Worm (Caenorhabditis elegans) whole organism, L1 larva: Measurements from ENCODE around the gene spc-2.
A peak's percentile ranks its signal among the peaks of the same experiment; 100 is the strongest.

Source experiments
- C04F5.9 ChIP-seq: sonication (generic microtip); optimal IDR thresholded peaks from 2 replicates; lab custom pipeline; 2016; ENCODE audit warnings: missing genetic modification characterization, missing compliant biosample characterization
- C34B4.2 ChIP-seq: sonication (generic microtip); optimal IDR thresholded peaks from 2 replicates; lab custom pipeline; 2017; ENCODE audit warnings: mild to moderate bottlenecking, missing genetic modification characterization, missing compliant biosample characterization
- aha-1 ChIP-seq: fragments of 150-350 bp; optimal IDR thresholded peaks from 2 replicates; lab custom pipeline; 2014; ENCODE audit warnings: missing biosample characterization, missing genetic modification characterization
- aly-2 ChIP-seq: fragments of 150-350 bp; optimal IDR thresholded peaks from 2 replicates; lab custom pipeline; 2014; ENCODE audit warnings: missing biosample characterization, missing genetic modification characterization
- blmp-1 ChIP-seq: fragments of 150-350 bp; optimal IDR thresholded peaks from 2 replicates; lab custom pipeline; 2014; ENCODE audit warnings: missing biosample characterization, missing genetic modification characterization
- ceh-63 ChIP-seq: fragments of 200-800 bp; sonication (Bioruptor generic); optimal IDR thresholded peaks from 2 replicates; lab custom pipeline; 2018; ENCODE audit warnings: mild to moderate bottlenecking, missing genetic modification characterization, missing compliant biosample characterization
- ceh-8 ChIP-seq: fragments of 200-800 bp; sonication (Bioruptor generic); optimal IDR thresholded peaks from 2 replicates; lab custom pipeline; 2018; ENCODE audit warnings: mild to moderate bottlenecking, missing genetic modification characterization, moderate library complexity, missing compliant biosample characterization
- ces-1 ChIP-seq: fragments of 150-350 bp; optimal IDR thresholded peaks from 2 replicates; lab custom pipeline; 2014; ENCODE audit warnings: missing biosample characterization, missing genetic modification reagents, missing genetic modification characterization
- dpl-1 ChIP-seq, 3 experiments: fragments of 150-350 bp in 2 of 3; sonication (generic microtip) in 1 of 3; optimal IDR thresholded peaks; 2 replicates each; lab custom pipeline; 2014 to 2017; ENCODE audit warnings: missing biosample characterization in 3 of 3, missing genetic modification characterization in 3 of 3, missing genetic modification reagents in 3 of 3
- efl-3 ChIP-seq: fragments of 200-800 bp; sonication (Bioruptor generic); optimal IDR thresholded peaks from 2 replicates; lab custom pipeline; 2018; ENCODE audit warnings: mild to moderate bottlenecking, missing genetic modification characterization, missing compliant biosample characterization
- egl-13 ChIP-seq: sonication (generic microtip); optimal IDR thresholded peaks from 2 replicates; lab custom pipeline; 2016; ENCODE audit warnings: missing genotype, missing genetic modification reagents, missing genetic modification characterization, missing compliant biosample characterization
- egl-27 ChIP-seq, 2 experiments: fragments of 150-350 bp in 1 of 2; sonication (generic microtip); optimal IDR thresholded peaks; 3 replicates each; lab custom pipeline; 2017 to 2018; ENCODE audit warnings: missing biosample characterization in 2 of 2, missing genetic modification characterization in 2 of 2, missing genetic modification reagents in 2 of 2
- ets-5 ChIP-seq: fragments of 200-800 bp; sonication (Bioruptor generic); IDR thresholded peaks from 2 replicates; pipeline ENCODE4 v1.3.6; 2022; ENCODE audit warnings: missing genetic modification characterization, missing compliant biosample characterization
- fkh-8 ChIP-seq: sonication (generic microtip); optimal IDR thresholded peaks from 2 replicates; lab custom pipeline; 2016; ENCODE audit warnings: mild to moderate bottlenecking, missing genetic modification characterization, missing compliant biosample characterization
- grh-1 ChIP-seq: fragments of 200-800 bp; sonication (Bioruptor generic); IDR thresholded peaks from 2 replicates; pipeline ENCODE4 v1.3.6; 2022; ENCODE audit warnings: missing genetic modification reagents, missing genetic modification characterization, missing compliant biosample characterization
- hlh-4 ChIP-seq: sonication (generic microtip); optimal IDR thresholded peaks from 2 replicates; lab custom pipeline; 2016; ENCODE audit warnings: mild to moderate bottlenecking, missing genetic modification characterization, missing compliant biosample characterization
- irx-1 ChIP-seq: sonication (generic microtip); optimal IDR thresholded peaks from 2 replicates; lab custom pipeline; 2016; ENCODE audit warnings: missing genetic modification characterization, missing compliant biosample characterization
- isw-1 ChIP-seq: fragments of 200-800 bp; sonication (Bioruptor generic); IDR thresholded peaks from 2 replicates; pipeline ENCODE4 v1.3.6; 2022; ENCODE audit warnings: missing genetic modification characterization, missing compliant biosample characterization
- jun-1 ChIP-seq: fragments of 150-350 bp; optimal IDR thresholded peaks from 2 replicates; lab custom pipeline; 2014; ENCODE audit warnings: missing biosample characterization, missing genetic modification reagents, missing genetic modification characterization
- lin-13 ChIP-seq: fragments of 150-350 bp; optimal IDR thresholded peaks from 2 replicates; lab custom pipeline; 2014; ENCODE audit warnings: missing biosample characterization, missing genetic modification reagents, missing genetic modification characterization
- lin-14 ChIP-seq: fragments of 200-800 bp; sonication (Bioruptor generic); optimal IDR thresholded peaks from 2 replicates; lab custom pipeline; 2018; ENCODE audit warnings: mild to moderate bottlenecking, missing genetic modification characterization, moderate library complexity, missing compliant biosample characterization
- lin-39 ChIP-seq: fragments of 150-350 bp; optimal IDR thresholded peaks from 2 replicates; lab custom pipeline; 2014; ENCODE audit warnings: missing biosample characterization, missing genetic modification reagents, missing genetic modification characterization
- mab-9 ChIP-seq: fragments of 200-800 bp; sonication (Bioruptor generic); IDR thresholded peaks from 2 replicates; pipeline ENCODE4 v1.3.6; 2022; ENCODE audit warnings: missing genetic modification reagents, missing genetic modification characterization, missing compliant biosample characterization
- mdl-1 ChIP-seq, 2 experiments: fragments of 150-350 bp; optimal IDR thresholded peaks; 2 replicates each; lab custom pipeline; 2014 to 2017; ENCODE audit warnings: missing biosample characterization in 2 of 2, missing genetic modification characterization in 2 of 2, inconsistent platforms in 1 of 2
- mep-1 ChIP-seq: fragments of 150-350 bp; optimal IDR thresholded peaks from 2 replicates; lab custom pipeline; 2014; ENCODE audit warnings: missing biosample characterization, missing genetic modification characterization
- nhr-12 ChIP-seq: sonication (generic microtip); optimal IDR thresholded peaks from 2 replicates; lab custom pipeline; 2017; ENCODE audit warnings: missing biosample characterization, missing genetic modification characterization
- nhr-19 ChIP-seq: fragments of 200-800 bp; sonication (Bioruptor generic); conservative IDR thresholded peaks from 2 replicates; pipeline ENCODE4 v1.3.6; 2022; ENCODE audit warnings: missing genetic modification characterization, missing compliant biosample characterization
- nhr-237 ChIP-seq: fragments of 150-350 bp; optimal IDR thresholded peaks from 2 replicates; lab custom pipeline; 2014; ENCODE audit warnings: missing biosample characterization, missing genetic modification characterization
- nhr-47 ChIP-seq: sonication (generic microtip); optimal IDR thresholded peaks from 2 replicates; lab custom pipeline; 2016; ENCODE audit warnings: mild to moderate bottlenecking, missing genetic modification characterization, moderate library complexity, missing compliant biosample characterization
- nhr-76 ChIP-seq: sonication (generic microtip); optimal IDR thresholded peaks from 2 replicates; lab custom pipeline; 2017; ENCODE audit warnings: missing biosample characterization, missing genetic modification characterization
- nhr-85 ChIP-seq: sonication (generic microtip); peaks from one replicate; lab custom pipeline; 2016; ENCODE audit warnings: missing genetic modification characterization, inconsistent platforms, missing compliant biosample characterization
- nhr-90 ChIP-seq: sonication (generic microtip); optimal IDR thresholded peaks from 2 replicates; lab custom pipeline; 2016; ENCODE audit warnings: mild to moderate bottlenecking, missing genetic modification characterization, missing compliant biosample characterization; ENCODE audit not compliant: poor library complexity
- rnt-1 ChIP-seq: sonication (generic microtip); optimal IDR thresholded peaks from 2 replicates; lab custom pipeline; 2016; ENCODE audit warnings: mild to moderate bottlenecking, missing genetic modification characterization, moderate library complexity, missing compliant biosample characterization
- skn-1 ChIP-seq: fragments of 150-350 bp; optimal IDR thresholded peaks from 2 replicates; lab custom pipeline; 2014; ENCODE audit warnings: missing biosample characterization, missing genetic modification characterization
- snpc-4 ChIP-seq: fragments of 150-350 bp; optimal IDR thresholded peaks from 2 replicates; lab custom pipeline; 2014; ENCODE audit warnings: missing biosample characterization, missing genetic modification characterization
- sup-37 ChIP-seq: fragments of 200-800 bp; sonication (Bioruptor generic); optimal IDR thresholded peaks from 2 replicates; lab custom pipeline; 2018; ENCODE audit warnings: mild to moderate bottlenecking, missing genetic modification characterization, missing compliant biosample characterization
- swsn-7 ChIP-seq: sonication (generic microtip); optimal IDR thresholded peaks from 2 replicates; lab custom pipeline; 2016; ENCODE audit warnings: missing genetic modification characterization, missing compliant biosample characterization
- tbx-2 ChIP-seq: sonication (generic microtip); optimal IDR thresholded peaks from 2 replicates; lab custom pipeline; 2016; ENCODE audit warnings: missing genetic modification characterization, missing compliant biosample characterization
- unc-130 ChIP-seq: fragments of 150-350 bp; optimal IDR thresholded peaks from 2 replicates; lab custom pipeline; 2017; ENCODE audit warnings: missing biosample characterization, missing genetic modification characterization, inconsistent platforms
- unc-62 ChIP-seq: fragments of 150-350 bp; optimal IDR thresholded peaks from 2 replicates; lab custom pipeline; 2014; ENCODE audit warnings: missing biosample characterization, missing genetic modification reagents, missing genetic modification characterization
- unc-86 ChIP-seq: sonication (generic microtip); optimal IDR thresholded peaks from 2 replicates; lab custom pipeline; 2016; ENCODE audit warnings: missing genetic modification characterization, missing compliant biosample characterization
- unc-98 ChIP-seq: fragments of 200-800 bp; sonication (Bioruptor generic); IDR thresholded peaks from 2 replicates; pipeline ENCODE4 v1.3.6; 2022; ENCODE audit warnings: missing genetic modification characterization, missing compliant biosample characterization
- xbp-1 ChIP-seq: sonication (generic microtip); optimal IDR thresholded peaks from 2 replicates; lab custom pipeline; 2016; ENCODE audit warnings: missing genetic modification characterization, missing compliant biosample characterization
- zag-1 ChIP-seq: fragments of 150-350 bp; optimal IDR thresholded peaks from 2 replicates; lab custom pipeline; 2014; ENCODE audit warnings: missing biosample characterization, missing genetic modification characterization
- ztf-11 ChIP-seq, 2 experiments: sonication (generic microtip); optimal IDR thresholded peaks; 2 replicates each; lab custom pipeline; 2016 to 2017; ENCODE audit warnings: missing genetic modification characterization in 2 of 2, missing biosample characterization in 1 of 2, missing compliant biosample characterization in 1 of 2

Gene spc-2

ce11 chrIII:8136517-8137099 is 45.1 kb upstream of the spc-2 start (continued):
- peak; percentile 16 for TF ChIP-seq sup-37
- TF ChIP-seq zag-1 (tag; lab: Kevin White, UChicago) = no peak
- no peak for TF ChIP-seq C04F5.9 (tag; lab: Kevin White, UChicago)
- no peak for TF ChIP-seq C34B4.2 (tag; lab: Kevin White, UChicago)
- no peak for TF ChIP-seq irx-1 (tag; lab: Kevin White, UChicago)
- no peak for TF ChIP-seq unc-130 (tag; lab: Kevin White, UChicago)
- no peak for TF ChIP-seq nhr-12 (tag; lab: Kevin White, UChicago)
- peak; percentile 23 for TF ChIP-seq aly-2
- no peak for TF ChIP-seq nhr-90 (tag; lab: Kevin White, UChicago)
- TF ChIP-seq jun-1 = no peak
- no peak for TF ChIP-seq snpc-4 (tag; lab: Kevin White, UChicago)
- TF ChIP-seq mep-1 (tag; lab: Kevin White, UChicago) = no peak
- no peak for TF ChIP-seq nhr-47 (tag; lab: Kevin White, UChicago)
- TF ChIP-seq nhr-237 = no peak
- TF ChIP-seq isw-1 (GFP tag; lab: Robert Waterston, UW) = no peak
- no peak for TF ChIP-seq egl-13 (tag; lab: Kevin White, UChicago)
- TF ChIP-seq mdl-1 (tag; optimal IDR thresholded peaks at IDR 0.05; lab: Kevin White, UChicago) = peak in 1 of 2 experiments; percentile 34
- no peak for TF ChIP-seq unc-86 (tag; lab: Kevin White, UChicago)
- TF ChIP-seq egl-27 (tag; optimal IDR thresholded peaks at IDR 0.05; lab: Kevin White, UChicago) = no peak
- no peak for TF ChIP-seq ceh-63 (GFP tag; lab: Kevin White, UChicago)
- no peak for TF ChIP-seq ceh-8
- no peak for TF ChIP-seq unc-98 (GFP tag; lab: Robert Waterston, UW)
- TF ChIP-seq nhr-19 = peak; percentile 44
- peak; percentile 16 for TF ChIP-seq skn-1 (tag; lab: Kevin White, UChicago)
- TF ChIP-seq swsn-7 (tag; lab: Kevin White, UChicago) = peak; percentile 15
- peak; percentile 3 for TF ChIP-seq rnt-1 (tag; lab: Kevin White, UChicago)
- no peak for TF ChIP-seq aha-1 (tag; lab: Kevin White, UChicago)
- TF ChIP-seq efl-3 (GFP tag; lab: Kevin White, UChicago) = no peak
- TF ChIP-seq mab-9 (GFP tag; lab: Robert Waterston, UW) = no peak
- no peak for TF ChIP-seq hlh-4 (tag; lab: Kevin White, UChicago)
- no peak for TF ChIP-seq blmp-1 (tag; lab: Kevin White, UChicago)
- no peak for TF ChIP-seq ces-1 (GFP tag; lab: Kevin White, UChicago)
- no peak for TF ChIP-seq ets-5 (GFP tag; lab: Robert Waterston, UW)
- TF ChIP-seq nhr-85 (tag; lab: Kevin White, UChicago) = no peak
- no peak for TF ChIP-seq lin-13
- no peak for TF ChIP-seq fkh-8
- TF ChIP-seq unc-62 (GFP tag; lab: Kevin White, UChicago) = no peak
- TF ChIP-seq ztf-11 (tag; optimal IDR thresholded peaks at IDR 0.05; lab: Kevin White, UChicago) = no peak
- TF ChIP-seq lin-39 (tag; lab: Kevin White, UChicago) = no peak
- TF ChIP-seq xbp-1 (tag; lab: Kevin White, UChicago) = no peak
- TF ChIP-seq tbx-2 (tag; lab: Kevin White, UChicago) = peak; percentile 42
- no peak for TF ChIP-seq dpl-1 (GFP tag; optimal IDR thresholded peaks at IDR 0.05; lab: Kevin White, UChicago)
- no peak for TF ChIP-seq nhr-76
- TF ChIP-seq lin-14 (GFP tag; lab: Kevin White, UChicago) = no peak
- no peak for TF ChIP-seq grh-1 (GFP tag; lab: Robert Waterston, UW)
